Worm (Caenorhabditis elegans) whole organism, young adult: ENCODE results near the gene ZK682.7.

Experiments
- B0035.1 ChIP-seq: sonication (generic microtip); optimal IDR thresholded peaks from 2 replicates; lab custom pipeline; 2016; ENCODE audit warnings: missing genetic modification characterization, mild to moderate bottlenecking, missing compliant biosample characterization, missing genotype, missing genetic modification reagents
- B0261.1 ChIP-seq: sonication (generic microtip); optimal IDR thresholded peaks from 2 replicates; lab custom pipeline; 2016; ENCODE audit warnings: mild to moderate bottlenecking, missing genetic modification characterization, moderate library complexity, missing compliant biosample characterization
- F39B2.1 ChIP-seq: fragments of 200-800 bp; sonication (Bioruptor generic); IDR thresholded peaks from 2 replicates; pipeline ENCODE4 v1.3.6; 2022; ENCODE audit warnings: missing genetic modification reagents, missing genetic modification characterization, missing compliant biosample characterization
- F49E8.2 ChIP-seq: sonication (generic microtip); optimal IDR thresholded peaks from 3 replicates; lab custom pipeline; 2017; ENCODE audit warnings: missing genetic modification characterization, mild to moderate bottlenecking, missing compliant biosample characterization, antibody characterized with exemption, moderate library complexity; ENCODE audit not compliant: insufficient read depth
- T07F8.4 ChIP-seq: sonication (generic microtip); optimal IDR thresholded peaks from 2 replicates; lab custom pipeline; 2016; ENCODE audit warnings: mild to moderate bottlenecking, missing genetic modification characterization, moderate library complexity, missing compliant biosample characterization
- T26A5.8 ChIP-seq: sonication (generic microtip); optimal IDR thresholded peaks from 2 replicates; lab custom pipeline; 2016; ENCODE audit warnings: missing genetic modification characterization, missing compliant biosample characterization
- Y56A3A.18 ChIP-seq: fragments of 200-800 bp; sonication (Bioruptor generic); IDR thresholded peaks from 2 replicates; pipeline ENCODE4 v1.3.6; 2022; ENCODE audit warnings: missing genetic modification reagents, missing genetic modification characterization, missing compliant biosample characterization
- Y95B8A.8 ChIP-seq: fragments of 200-800 bp; sonication (Bioruptor generic); IDR thresholded peaks from 2 replicates; pipeline ENCODE4 v1.3.6; 2022; ENCODE audit warnings: missing genetic modification reagents, missing genetic modification characterization, missing compliant biosample characterization
- aptf-3 ChIP-seq: fragments of 200-800 bp; sonication (Bioruptor generic); IDR thresholded peaks from 2 replicates; pipeline ENCODE4 v1.3.6; 2022; ENCODE audit warnings: missing genetic modification characterization, missing compliant biosample characterization
- cebp-2 ChIP-seq: fragments of 200-800 bp; sonication (Bioruptor generic); IDR thresholded peaks from 2 replicates; pipeline ENCODE4 v1.3.6; 2022; ENCODE audit warnings: missing genetic modification characterization, missing compliant biosample characterization
- ceh-27 ChIP-seq: fragments of 200-800 bp; sonication (Bioruptor generic); optimal IDR thresholded peaks from 2 replicates; lab custom pipeline; 2018; ENCODE audit warnings: mild to moderate bottlenecking, missing genetic modification characterization, moderate library complexity, missing compliant biosample characterization
- ceh-91 ChIP-seq: fragments of 200-800 bp; sonication (Bioruptor generic); IDR thresholded peaks from 2 replicates; pipeline ENCODE4 v1.3.6; 2022; ENCODE audit warnings: missing genetic modification reagents, missing genetic modification characterization, missing compliant biosample characterization
- chd-7 ChIP-seq: sonication (generic microtip); optimal IDR thresholded peaks from 2 replicates; lab custom pipeline; 2016; ENCODE audit warnings: mild to moderate bottlenecking, missing genetic modification characterization, moderate library complexity, missing compliant biosample characterization
- dox-1 ChIP-seq: fragments of 200-800 bp; sonication (Bioruptor generic); IDR thresholded peaks from 2 replicates; pipeline ENCODE4 v1.3.6; 2022; ENCODE audit warnings: missing genetic modification reagents, missing genetic modification characterization, missing compliant biosample characterization
- egl-18 ChIP-seq: fragments of 200-800 bp; sonication (Bioruptor generic); IDR thresholded peaks from 2 replicates; pipeline ENCODE4 v1.3.6; 2022; ENCODE audit warnings: missing genetic modification reagents, missing genetic modification characterization, missing compliant biosample characterization
- egrh-3 ChIP-seq: fragments of 200-800 bp; sonication (Bioruptor generic); IDR thresholded peaks from 2 replicates; pipeline ENCODE4 v1.3.6; 2022; ENCODE audit warnings: missing genetic modification reagents, missing genetic modification characterization, missing compliant biosample characterization
- ekl-4 ChIP-seq: fragments of 200-800 bp; sonication (Bioruptor generic); IDR thresholded peaks from 2 replicates; pipeline ENCODE4 v1.3.6; 2022; ENCODE audit warnings: missing genetic modification reagents, missing genetic modification characterization, missing compliant biosample characterization
- hsf-1 ChIP-seq: fragments of 200-800 bp; sonication (Bioruptor generic); IDR thresholded peaks from 2 replicates; pipeline ENCODE4 v1.3.6; 2022; ENCODE audit warnings: missing genetic modification reagents, missing genetic modification characterization, missing compliant biosample characterization
- lin-26 ChIP-seq: fragments of 200-800 bp; sonication (Bioruptor generic); IDR thresholded peaks from 2 replicates; pipeline ENCODE4 v1.3.6; 2022; ENCODE audit warnings: missing genetic modification reagents, missing genetic modification characterization, missing compliant biosample characterization
- lin-54 ChIP-seq: fragments of 200-800 bp; sonication (Bioruptor generic); optimal IDR thresholded peaks from 2 replicates; lab custom pipeline; 2018; ENCODE audit warnings: mild to moderate bottlenecking, missing genetic modification characterization, missing compliant biosample characterization
- lsl-1 ChIP-seq: fragments of 200-800 bp; sonication (Bioruptor generic); optimal IDR thresholded peaks from 2 replicates; lab custom pipeline; 2018; ENCODE audit warnings: mild to moderate bottlenecking, missing genetic modification characterization, moderate library complexity, missing compliant biosample characterization
- madf-8 ChIP-seq: fragments of 200-800 bp; sonication (Bioruptor generic); conservative IDR thresholded peaks from 2 replicates; pipeline ENCODE4 v1.3.6; 2022; ENCODE audit warnings: missing genetic modification reagents, missing genetic modification characterization, missing compliant biosample characterization
- mcd-1 ChIP-seq: fragments of 200-800 bp; sonication (Bioruptor generic); IDR thresholded peaks from 2 replicates; pipeline ENCODE4 v1.3.6; 2022; ENCODE audit warnings: missing genetic modification reagents, missing genetic modification characterization, missing compliant biosample characterization
- nfya-2 ChIP-seq: fragments of 200-800 bp; sonication (Bioruptor generic); IDR thresholded peaks from 2 replicates; pipeline ENCODE4 v1.3.6; 2022; ENCODE audit warnings: missing genetic modification reagents, missing genetic modification characterization, missing compliant biosample characterization
- nhr-120 ChIP-seq: fragments of 200-800 bp; sonication (Bioruptor generic); IDR thresholded peaks from 2 replicates; pipeline ENCODE4 v1.3.6; 2022; ENCODE audit warnings: missing genetic modification characterization, missing compliant biosample characterization
- nhr-179 ChIP-seq: sonication (generic microtip); optimal IDR thresholded peaks from 2 replicates; lab custom pipeline; 2016; ENCODE audit warnings: mild to moderate bottlenecking, missing genetic modification characterization, missing compliant biosample characterization
- pha-4 ChIP-seq: fragments of 150-350 bp; sonication (generic microtip); optimal IDR thresholded peaks from 2 replicates; lab custom pipeline; 2014; ENCODE audit warnings: missing biosample characterization, missing genetic modification reagents, missing genetic modification characterization
- rcor-1 ChIP-seq: fragments of 200-800 bp; sonication (Bioruptor generic); IDR thresholded peaks from 2 replicates; pipeline ENCODE4 v1.3.6; 2022; ENCODE audit warnings: missing genetic modification reagents, missing genetic modification characterization, missing compliant biosample characterization
- rpc-1 ChIP-seq, 2 experiments: fragments of 150-350 bp in 1 of 2; sonication (generic microtip) in 1 of 2; optimal IDR thresholded peaks; 2 replicates each; lab custom pipeline; 2014 to 2018; ENCODE audit warnings: missing biosample characterization in 1 of 2, missing genetic modification characterization in 1 of 2, missing genetic modification reagents in 1 of 2, missing genotype in 1 of 2
- somi-1 ChIP-seq: fragments of 200-800 bp; sonication (Bioruptor generic); optimal IDR thresholded peaks from 2 replicates; lab custom pipeline; 2018; ENCODE audit warnings: mild to moderate bottlenecking, missing genetic modification characterization, missing compliant biosample characterization
- tlf-1 ChIP-seq: fragments of 200-800 bp; sonication (Bioruptor generic); optimal IDR thresholded peaks from 2 replicates; lab custom pipeline; 2018; ENCODE audit warnings: mild to moderate bottlenecking, missing genetic modification characterization, missing compliant biosample characterization
- unc-62 ChIP-seq: fragments of 150-350 bp; optimal IDR thresholded peaks from 2 replicates; lab custom pipeline; 2014; ENCODE audit warnings: missing biosample characterization, missing genetic modification reagents, missing genetic modification characterization
- xnd-1 ChIP-seq: sonication (generic microtip); optimal IDR thresholded peaks from 2 replicates; lab custom pipeline; 2016; ENCODE audit warnings: missing genotype, missing genetic modification reagents, missing genetic modification characterization, missing compliant biosample characterization
- zfh-2 ChIP-seq: fragments of 200-800 bp; sonication (Bioruptor generic); conservative IDR thresholded peaks from 2 replicates; pipeline ENCODE4 v1.3.6; 2022; ENCODE audit warnings: missing genetic modification reagents, missing genetic modification characterization, missing compliant biosample characterization

Gene ZK682.7

ce11 chrV:9293359-9293758, 1.4 kb upstream of the ZK682.7 start (continued):
- TF ChIP-seq T07F8.4 (no peak), Y95B8A.8 (GFP tag; lab: Robert Waterston, UW) (no peak), egl-18 (GFP tag; lab: Robert Waterston, UW) (no peak), rcor-1 (GFP tag; lab: Robert Waterston, UW) (no peak), B0261.1 (tag; lab: Kevin White, UChicago) (peak; percentile 19), xnd-1 (tag; lab: Kevin White, UChicago) (no peak), chd-7 (tag; lab: Kevin White, UChicago) (no peak), B0035.1 (tag; lab: Kevin White, UChicago) (no peak), aptf-3 (GFP tag; lab: Robert Waterston, UW) (no peak), zfh-2 (GFP tag; lab: Robert Waterston, UW) (peak; percentile 97), Y56A3A.18 (no peak), lsl-1 (GFP tag; lab: Kevin White, UChicago) (no peak), ekl-4 (GFP tag; lab: Robert Waterston, UW) (no peak), somi-1 (no peak), mcd-1 (GFP tag; lab: Robert Waterston, UW) (no peak; the same call in 1 of the 2 replicates), T26A5.8 (tag; lab: Kevin White, UChicago) (no peak), lin-26 (GFP tag; lab: Robert Waterston, UW) (0 out of 2 replicates have a peak, but pooled peaks have one; percentile 41), nhr-179 (tag; lab: Kevin White, UChicago) (no peak), nhr-120 (no peak), pha-4 (tag; lab: Kevin White, UChicago) (no peak), madf-8 (GFP tag; lab: Robert Waterston, UW) (no peak), nfya-2 (GFP tag; lab: Robert Waterston, UW) (no peak), rpc-1 (optimal IDR thresholded peaks at IDR 0.05; lab: Kevin White, UChicago) (no peak), rpc-1 (tag; optimal IDR thresholded peaks at IDR 0.05; lab: Kevin White, UChicago) (peak; percentile 16), cebp-2 (GFP tag; lab: Robert Waterston, UW) (0 out of 2 replicates have a peak, but pooled peaks have one; percentile 64)

ce11 chrV:9287460-9287859, 4.5 kb downstream of the ZK682.7 start, which contains the start of gene lron-2:
lron-2 (minus strand) TSS chrV:9287560.
- 0 out of 2 replicates have a peak, but pooled peaks have one; percentile 27 for TF ChIP-seq zfh-2 (GFP tag; lab: Robert Waterston, UW)
- TF ChIP-seq egrh-3 (GFP tag; lab: Robert Waterston, UW): no peak

- TF ChIP-seq ceh-27 (GFP tag; lab: Kevin White, UChicago) (no peak), lin-54 (no peak), somi-1 (no peak), unc-62 (GFP tag; lab: Kevin White, UChicago) (no peak), F39B2.1 (no peak), ceh-91 (GFP tag; lab: Robert Waterston, UW) (no peak), dox-1 (no peak), nhr-120 (no peak)
Observed at ce11 chrV:9283452-9283851, 8.5 kb downstream of the ZK682.7 start.

- TF ChIP-seq T07F8.4: no peak
- TF ChIP-seq somi-1: no peak
- no peak for TF ChIP-seq tlf-1 (GFP tag; lab: Kevin White, UChicago)
- TF ChIP-seq hsf-1 (GFP tag; lab: Robert Waterston, UW): no peak
- no peak for TF ChIP-seq T26A5.8 (tag; lab: Kevin White, UChicago)
- TF ChIP-seq F49E8.2 (tag; lab: Kevin White, UChicago): no peak
Observed at ce11 chrV:9282110-9282509, 9.9 kb downstream of the ZK682.7 start, which contains the start of gene hlh-10. hlh-10 (minus strand) TSS chrV:9282210.
